Worm (Caenorhabditis elegans) whole organism, midembryonic: ENCODE results near the gene nspb-7.

Experiments used
- cog-1 ChIP-seq: sonication (generic microtip); optimal IDR thresholded peaks from 2 replicates; lab custom pipeline; 2016; ENCODE audit warnings: missing genetic modification characterization, missing compliant biosample characterization
- flt-1 ChIP-seq: fragments of 200-800 bp; sonication (Bioruptor generic); IDR thresholded peaks from 2 replicates; pipeline ENCODE4 v1.3.6; 2022; ENCODE audit warnings: missing genetic modification characterization, missing compliant biosample characterization
- klf-2 ChIP-seq: fragments of 200-800 bp; sonication (Bioruptor generic); conservative IDR thresholded peaks from 2 replicates; pipeline ENCODE4 v1.3.6; 2022; ENCODE audit warnings: missing genetic modification reagents, missing genetic modification characterization, missing compliant biosample characterization
- med-1 ChIP-seq: sonication (generic microtip); optimal IDR thresholded peaks from 2 replicates; lab custom pipeline; 2017; ENCODE audit warnings: missing genetic modification characterization, mild to moderate bottlenecking, missing compliant biosample characterization, antibody characterized with exemption, missing genetic modification reagents; ENCODE audit not compliant: insufficient read depth
- ref-1 ChIP-seq: fragments of 200-800 bp; sonication (Bioruptor generic); conservative IDR thresholded peaks from 2 replicates; pipeline ENCODE4 v1.3.6; 2022; ENCODE audit warnings: missing genetic modification reagents, missing genetic modification characterization, missing compliant biosample characterization
- tab-1 ChIP-seq: fragments of 200-800 bp; sonication (Bioruptor generic); IDR thresholded peaks from 2 replicates; pipeline ENCODE4 v1.3.6; 2022; ENCODE audit warnings: missing genetic modification characterization, missing compliant biosample characterization
- ztf-23 ChIP-seq: fragments of 200-800 bp; sonication (Bioruptor generic); IDR thresholded peaks from 2 replicates; pipeline ENCODE4 v1.3.6; 2022; ENCODE audit warnings: missing genetic modification reagents, missing genetic modification characterization, missing compliant biosample characterization
- ztf-29 ChIP-seq: fragments of 200-800 bp; sonication (Bioruptor generic); IDR thresholded peaks from 2 replicates; pipeline ENCODE4 v1.3.6; 2022; ENCODE audit warnings: missing genetic modification reagents, missing genetic modification characterization, missing compliant biosample characterization

DNA sequence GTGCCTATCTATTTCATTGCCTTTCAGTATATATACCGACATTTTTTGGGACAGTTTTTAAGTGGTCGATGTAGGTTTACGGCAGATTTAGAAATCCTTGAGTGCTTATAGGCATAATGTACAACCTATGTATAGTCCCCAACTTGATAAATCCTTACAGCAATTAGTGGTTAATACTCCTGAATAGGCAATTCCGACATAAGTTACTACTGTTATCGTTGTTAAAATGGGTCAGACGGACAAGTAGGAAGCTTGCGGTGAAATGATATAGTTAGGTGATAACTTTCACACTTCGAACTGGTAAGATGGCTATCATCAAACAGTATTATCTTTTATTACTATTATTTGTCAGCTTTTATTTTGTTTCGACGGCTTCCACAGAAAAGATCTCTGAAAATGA, 44.6 kb downstream of the nspb-7 start, which contains the start of gene mltn-10:
- TF ChIP-seq cog-1 (tag; lab: Kevin White, UChicago) (no peak), flt-1 (GFP tag; lab: Robert Waterston, UW) (no peak), ztf-29 (GFP tag; lab: Robert Waterston, UW) (no peak), klf-2 (GFP tag; lab: Robert Waterston, UW) (no peak), ref-1 (GFP tag; lab: Robert Waterston, UW) (no peak), ztf-23 (no peak), tab-1 (GFP tag; lab: Robert Waterston, UW) (no peak), med-1 (GFP tag; lab: Kevin White, UChicago) (no peak)
